Fruit fly (Drosophila melanogaster) S2 (cell line): ENCODE measurements around the gene CG16758.

Experiments
- CG8478 ChIP-seq: fragments of >200 bp; optimal IDR thresholded peaks from 2 replicates; lab custom pipeline; 2018
- CTCF ChIP-seq, 2 experiments: fragments of >200 bp; optimal IDR thresholded peaks; 2 replicates each; lab custom pipeline; 2018

The CG16758 gene

dm6 chr3L:2503465-2503864, at the start of gene CG16758:
Gene CG16758, minus strand, starts transcription at chr3L:2503606.
- TF ChIP-seq CG8478 (lab: Kevin White, UChicago) (no peak), CTCF (optimal IDR thresholded peaks at IDR 0.05; lab: Kevin White, UChicago) (no peak)

- no peak for TF ChIP-seq CG8478 (lab: Kevin White, UChicago)
These were observed 48.9 kb upstream of the CG16758 start for dm6 chr3L:2552116-2552843.

dm6 chr3L:2551137-2551676, 47.8 kb upstream of the CG16758 start:
- TF ChIP-seq CTCF (optimal IDR thresholded peaks at IDR 0.05; lab: Kevin White, UChicago) (no peak), CG8478 (lab: Kevin White, UChicago) (no peak)

- TF ChIP-seq CTCF (optimal IDR thresholded peaks at IDR 0.05; lab: Kevin White, UChicago): no peak
- no peak for TF ChIP-seq CG8478 (lab: Kevin White, UChicago)
These were observed 45.5 kb upstream of the CG16758 start for dm6 chr3L:2548932-2549331.

- TF ChIP-seq CG8478 (lab: Kevin White, UChicago) (no peak), CTCF (optimal IDR thresholded peaks at IDR 0.05; lab: Kevin White, UChicago) (no peak)
These were observed 42.5 kb upstream of the CG16758 start for dm6 chr3L:2545913-2546312.

- TF ChIP-seq CTCF (optimal IDR thresholded peaks at IDR 0.05; lab: Kevin White, UChicago) (no peak), CG8478 (lab: Kevin White, UChicago) (no peak)
These were observed 41.7 kb upstream of the CG16758 start for dm6 chr3L:2545077-2545453.

- TF ChIP-seq CTCF (optimal IDR thresholded peaks at IDR 0.05; lab: Kevin White, UChicago): no peak
- TF ChIP-seq CG8478 (lab: Kevin White, UChicago): no peak
These were observed 41.1 kb upstream of the CG16758 start for dm6 chr3L:2544435-2545076.

- no peak for TF ChIP-seq CG8478 (lab: Kevin White, UChicago)
- TF ChIP-seq CTCF (optimal IDR thresholded peaks at IDR 0.05; lab: Kevin White, UChicago): no peak
These were observed 38.0 kb upstream of the CG16758 start for dm6 chr3L:2541361-2541760.

dm6 chr3L:2536969-2537600, 33.7 kb upstream of the CG16758 start:
- TF ChIP-seq CG8478 (lab: Kevin White, UChicago) (no peak), CTCF (optimal IDR thresholded peaks at IDR 0.05; lab: Kevin White, UChicago) (no peak)

- TF ChIP-seq CTCF (optimal IDR thresholded peaks at IDR 0.05; lab: Kevin White, UChicago) (no peak), CG8478 (lab: Kevin White, UChicago) (no peak)
These were observed 30.3 kb upstream of the CG16758 start for dm6 chr3L:2533732-2534073.

dm6 chr3L:2533000-2533731, 29.8 kb upstream of the CG16758 start:
- no peak for TF ChIP-seq CG8478 (lab: Kevin White, UChicago)
- TF ChIP-seq CTCF (optimal IDR thresholded peaks at IDR 0.05; lab: Kevin White, UChicago): no peak

dm6 chr3L:2532377-2532776, 29.0 kb upstream of the CG16758 start:
- TF ChIP-seq CTCF (optimal IDR thresholded peaks at IDR 0.05; lab: Kevin White, UChicago) (no peak), CG8478 (lab: Kevin White, UChicago) (no peak)

dm6 chr3L:2531386-2532176, 28.2 kb upstream of the CG16758 start:
- TF ChIP-seq CG8478 (lab: Kevin White, UChicago): peak; percentile 6
- TF ChIP-seq CTCF (optimal IDR thresholded peaks at IDR 0.05; lab: Kevin White, UChicago): peak; percentile 94 to 98

- no peak for TF ChIP-seq CTCF (optimal IDR thresholded peaks at IDR 0.05; lab: Kevin White, UChicago)
- no peak for TF ChIP-seq CG8478 (lab: Kevin White, UChicago)
These were observed 27.2 kb upstream of the CG16758 start for dm6 chr3L:2530635-2531034.
